Fruit fly (Drosophila melanogaster): ENCODE results near the gene CG6793.
A peak's percentile ranks its signal among the peaks of the same experiment; 100 is the strongest.

The CG6793 gene

dm6 chr3L:12050629-12051028 is 8.4 kb downstream of the CG6793 start (continued):
- TF ChIP-seq Dll (GFP tag; IDR thresholded peaks at IDR 0.05; ENCODE audit: partially characterized antibody) (no peak), az2 (GFP tag; optimal IDR thresholded peaks at IDR 0.05) (no peak), pita (GFP tag; optimal IDR thresholded peaks at IDR 0.05) (no peak), tio (GFP tag; optimal IDR thresholded peaks at IDR 0.05) (no peak), her (GFP tag; optimal IDR thresholded peaks at IDR 0.05) (no peak), pan (optimal IDR thresholded peaks at IDR 0.05) (no peak), pan (GFP tag; optimal IDR thresholded peaks at IDR 0.05 in 1 of 2, IDR thresholded peaks at IDR 0.05 in 1 of 2) (no peak), CG10209 (GFP tag; optimal IDR thresholded peaks at IDR 0.05) (no peak), CG9932 (GFP tag; IDR thresholded peaks at IDR 0.05) (peak; percentile 48), ERR (GFP tag; optimal IDR thresholded peaks at IDR 0.05) (no peak), CG15011 (GFP tag; optimal IDR thresholded peaks at IDR 0.05) (no peak), CG3407 (GFP tag; optimal IDR thresholded peaks at IDR 0.05) (no peak), CG10462 (GFP tag; optimal IDR thresholded peaks at IDR 0.05) (no peak), CG10147 (GFP tag; optimal IDR thresholded peaks at IDR 0.05) (no peak), pfk (GFP tag; optimal IDR thresholded peaks at IDR 0.05) (no peak), CG2678 (tag; optimal IDR thresholded peaks at IDR 0.05) (peak; percentile 54), CG6175 (GFP tag; IDR thresholded peaks at IDR 0.05) (no peak), CG12219 (GFP tag; optimal IDR thresholded peaks at IDR 0.05) (no peak), ci (GFP tag; IDR thresholded peaks at IDR 0.05) (no peak), tll (GFP tag; optimal IDR thresholded peaks at IDR 0.05) (no peak), Atf-2 (GFP tag; optimal IDR thresholded peaks at IDR 0.05) (no peak), tup (GFP tag; optimal IDR thresholded peaks at IDR 0.05) (no peak), kah (GFP tag; optimal IDR thresholded peaks at IDR 0.05) (no peak), CG34376 (GFP tag; optimal IDR thresholded peaks at IDR 0.05) (no peak), luna (GFP tag; optimal IDR thresholded peaks at IDR 0.05) (no peak), schlank (tag; optimal IDR thresholded peaks at IDR 0.05) (no peak), slbo (GFP tag; IDR thresholded peaks at IDR 0.05) (peak; percentile 65), Opbp (GFP tag; IDR thresholded peaks at IDR 0.05; ENCODE audit: partially characterized antibody) (no peak), Camta (GFP tag; optimal IDR thresholded peaks at IDR 0.05) (no peak), CG14710 (tag; optimal IDR thresholded peaks at IDR 0.05) (peak; percentile 26), CG15269 (tag; optimal IDR thresholded peaks at IDR 0.05) (peak; percentile 43), Fer1 (GFP tag; optimal IDR thresholded peaks at IDR 0.05) (peak; percentile 34), Elba2 (GFP tag; optimal IDR thresholded peaks at IDR 0.05) (no peak), ash1 (GFP tag; optimal IDR thresholded peaks at IDR 0.05) (no peak), corto (GFP tag; optimal IDR thresholded peaks at IDR 0.05) (no peak), Rfx (GFP tag; IDR thresholded peaks at IDR 0.05) (peak; percentile 61), gfzf (GFP tag; optimal IDR thresholded peaks at IDR 0.05) (no peak), CG30020 (tag; optimal IDR thresholded peaks at IDR 0.05) (no peak), CG43689 (GFP tag; IDR thresholded peaks at IDR 0.05) (no peak), CG14014 (GFP tag; IDR thresholded peaks at IDR 0.05) (0 out of 2 replicates have a peak, but pooled peaks have one; percentile 39), stwl (tag; optimal IDR thresholded peaks at IDR 0.05) (no peak), CG13775 (GFP tag; optimal IDR thresholded peaks at IDR 0.05) (no peak), CG31365 (tag; optimal IDR thresholded peaks at IDR 0.05) (no peak), dmrt99B (tag; optimal IDR thresholded peaks at IDR 0.05) (peak; percentile 42), CG10366 (GFP tag; IDR thresholded peaks at IDR 0.05) (peak; percentile 50), ato (GFP tag; IDR thresholded peaks at IDR 0.05; ENCODE audit: partially characterized antibody) (no peak), dimm (GFP tag; IDR thresholded peaks at IDR 0.05) (no peak), gt (GFP tag; IDR thresholded peaks at IDR 0.05) (no peak), fru (optimal IDR thresholded peaks at IDR 0.05) (no peak), CG8359 (GFP tag; optimal IDR thresholded peaks at IDR 0.05; ENCODE audit: borderline replicate concordance) (no peak), Fer2 (tag; optimal IDR thresholded peaks at IDR 0.05) (no peak), CG31224 (GFP tag; IDR thresholded peaks at IDR 0.05) (peak; percentile 39; the same call in 1 of the 2 replicates)
